Worm (Caenorhabditis elegans) whole organism, L3 larva: ENCODE results near the gene C06E2.5.

ENCODE experiments used
- aly-2 ChIP-seq: fragments of 150-350 bp; optimal IDR thresholded peaks from 2 replicates; lab custom pipeline; 2014; ENCODE audit warnings: missing biosample characterization, missing genetic modification characterization
- ama-1 ChIP-seq: fragments of 150-350 bp; optimal IDR thresholded peaks from 2 replicates; lab custom pipeline; 2018
- daf-12 ChIP-seq: fragments of 150-350 bp; optimal IDR thresholded peaks from 2 replicates; lab custom pipeline; 2014; ENCODE audit warnings: missing biosample characterization, missing genetic modification reagents, missing genetic modification characterization
- elt-1 ChIP-seq: fragments of 150-350 bp; optimal IDR thresholded peaks from 2 replicates; lab custom pipeline; 2014; ENCODE audit warnings: missing biosample characterization, missing genetic modification characterization
- elt-3 ChIP-seq, 3 experiments: fragments of 150-350 bp in 1 of 3; sonication (generic microtip) in 2 of 3; optimal IDR thresholded peaks; 2 replicates in 2 of 3; 4 replicates in 1 of 3; lab custom pipeline; 2014 to 2017; ENCODE audit warnings: missing biosample characterization in 3 of 3, missing genetic modification characterization in 3 of 3
- mdl-1 ChIP-seq: fragments of 150-350 bp; optimal IDR thresholded peaks from 2 replicates; lab custom pipeline; 2014; ENCODE audit warnings: missing biosample characterization, missing genetic modification characterization
- nhr-11 ChIP-seq: fragments of 150-350 bp; optimal IDR thresholded peaks from 2 replicates; lab custom pipeline; 2014; ENCODE audit warnings: missing biosample characterization, missing genetic modification characterization
- nhr-77 ChIP-seq: fragments of 150-350 bp; optimal IDR thresholded peaks from 2 replicates; lab custom pipeline; 2014; ENCODE audit warnings: missing biosample characterization, missing genetic modification characterization
- skn-1 ChIP-seq: fragments of 150-350 bp; optimal IDR thresholded peaks from 2 replicates; lab custom pipeline; 2014; ENCODE audit warnings: missing biosample characterization, missing genetic modification characterization
- unc-62 ChIP-seq: fragments of 150-350 bp; sonication (generic microtip); optimal IDR thresholded peaks from 4 replicates; lab custom pipeline; 2014; ENCODE audit warnings: missing biosample characterization, missing genetic modification reagents, missing genetic modification characterization

DNA sequence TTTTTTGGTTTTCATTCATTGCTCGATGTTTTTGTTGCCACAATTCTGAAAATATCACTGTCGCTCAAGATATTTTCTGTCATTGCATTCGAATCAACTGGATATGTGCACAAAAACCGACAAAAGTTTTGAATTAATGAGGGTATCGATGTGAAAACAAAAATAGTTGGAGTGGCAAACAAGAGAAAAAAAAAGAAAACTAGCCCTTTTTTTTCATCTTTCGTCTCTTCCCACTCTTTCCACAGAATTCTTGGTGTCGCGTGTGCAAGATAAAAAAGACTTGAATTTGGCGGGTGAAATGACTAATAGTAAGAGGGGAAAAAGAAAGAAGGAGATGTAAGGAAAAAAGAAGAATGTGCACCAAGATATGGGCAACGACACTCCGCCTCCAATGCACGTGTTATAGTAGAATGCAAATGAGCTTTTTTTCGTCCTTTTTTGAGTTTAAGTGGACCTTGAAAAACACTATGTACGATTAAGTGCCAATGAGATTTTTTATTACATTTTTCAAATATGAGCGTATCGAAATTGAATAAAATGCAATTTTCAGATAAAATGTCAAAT lies 11.4 kb upstream of the C06E2.5 start, which contains the start of the genes ubc-22 and ubc-21:
- TF ChIP-seq elt-1 (no peak), nhr-11 (tag; lab: Kevin White, UChicago) (no peak), nhr-77 (tag; lab: Kevin White, UChicago) (no peak), skn-1 (no peak), unc-62 (no peak), daf-12 (no peak), ama-1 (lab: Kevin White, UChicago) (no peak), mdl-1 (no peak), aly-2 (no peak), elt-3 (tag; optimal IDR thresholded peaks at IDR 0.05; lab: Kevin White, UChicago) (no peak)
